Fruit fly (Drosophila melanogaster) whole organism, pupa: ENCODE measurements around the gene CG46306.

Source experiments
- CG12605 ChIP-seq: fragments of 200-800 bp; sonication (Bioruptor generic); IDR thresholded peaks from 2 replicates; pipeline ENCODE4 v1.3.6; 2022; ENCODE audit warnings: missing biosample characterization, missing genetic modification characterization
- CG13204 ChIP-seq: fragments of 200-800 bp; sonication (Bioruptor generic); optimal IDR thresholded peaks from 2 replicates; lab custom pipeline; 2018; ENCODE audit warnings: missing biosample characterization, mild to moderate bottlenecking, missing genetic modification characterization, moderate library complexity
- CG15710 ChIP-seq: fragments of 200-800 bp; sonication (Bioruptor generic); optimal IDR thresholded peaks from 2 replicates; lab custom pipeline; 2018; ENCODE audit warnings: missing biosample characterization, mild to moderate bottlenecking, missing genetic modification characterization, moderate library complexity
- CG17806 ChIP-seq: fragments of 200-800 bp; sonication (Bioruptor generic); optimal IDR thresholded peaks from 2 replicates; lab custom pipeline; 2018; ENCODE audit warnings: missing biosample characterization, mild to moderate bottlenecking, missing genetic modification characterization, moderate library complexity
- CG34367 ChIP-seq: fragments of 200-800 bp; sonication (Bioruptor generic); optimal IDR thresholded peaks from 2 replicates; lab custom pipeline; 2018; ENCODE audit warnings: missing biosample characterization, mild to moderate bottlenecking, missing genetic modification characterization
- CG4496 ChIP-seq: fragments of 200-800 bp; sonication (Bioruptor generic); IDR thresholded peaks from 3 replicates; pipeline ENCODE4 v1.3.6; 2022; ENCODE audit warnings: missing biosample characterization, missing genetic modification characterization
- CG8159 ChIP-seq: fragments of 200-800 bp; sonication (Bioruptor generic); optimal IDR thresholded peaks from 3 replicates; lab custom pipeline; 2018; ENCODE audit warnings: missing biosample characterization, mild to moderate bottlenecking, missing genetic modification characterization, moderate library complexity
- CG8301 ChIP-seq: fragments of 200-800 bp; sonication (Bioruptor generic); optimal IDR thresholded peaks from 2 replicates; lab custom pipeline; 2018; ENCODE audit warnings: missing biosample characterization, mild to moderate bottlenecking, missing genetic modification characterization
- CG9948 ChIP-seq: fragments of 200-800 bp; sonication (Bioruptor generic); optimal IDR thresholded peaks from 2 replicates; lab custom pipeline; 2018; ENCODE audit warnings: missing biosample characterization, mild to moderate bottlenecking, missing genetic modification characterization, moderate library complexity
- D1 ChIP-seq: fragments of 200-800 bp; sonication (Bioruptor generic); optimal IDR thresholded peaks from 2 replicates; lab custom pipeline; 2018; ENCODE audit warnings: missing biosample characterization, mild to moderate bottlenecking, missing genetic modification characterization, moderate library complexity
- Pif1B ChIP-seq: fragments of 200-800 bp; sonication (Bioruptor generic); optimal IDR thresholded peaks from 3 replicates; lab custom pipeline; 2016; ENCODE audit warnings: missing biosample characterization, missing genetic modification characterization

dm6 chrX:16778138-16778672 is 57.1 kb downstream of the CG46306 start:
- TF ChIP-seq CG15710 (tag; lab: Kevin White, UChicago) (no peak), CG13204 (GFP tag; lab: Kevin White, UChicago) (no peak), CG8159 (tag; lab: Kevin White, UChicago) (peak; percentile 32), CG4496 (GFP tag; lab: Robert Waterston, UW) (no peak; the same call in 2 of the 3 replicates), CG17806 (tag; lab: Kevin White, UChicago) (peak; percentile 12), CG9948 (tag; lab: Kevin White, UChicago) (peak; percentile 12), D1 (no peak), CG34367 (no peak), Pif1B (GFP tag; lab: Kevin White, UChicago) (no peak), CG8301 (tag; lab: Kevin White, UChicago) (peak; percentile 36), CG12605 (no peak)
